Fruit fly (Drosophila melanogaster) whole organism, embryonic: ENCODE measurements around the gene Ask1.
A peak's percentile ranks its signal among the peaks of the same experiment; 100 is the strongest.

Experiments
- B-H1 ChIP-seq: fragments of 200-800 bp; sonication (Bioruptor generic); IDR thresholded peaks from 3 replicates; pipeline ENCODE4 v1.3.6; 2022; ENCODE audit warnings: missing biosample characterization, missing genetic modification characterization
- CG1024 ChIP-seq: fragments of 200-800 bp; sonication (Bioruptor generic); IDR thresholded peaks from 2 replicates; pipeline ENCODE4 v1.3.6; 2022; ENCODE audit warnings: missing biosample characterization, missing genetic modification characterization
- CG1233 ChIP-seq: fragments of 200-800 bp; sonication (Bioruptor generic); optimal IDR thresholded peaks from 4 replicates; lab custom pipeline; 2018; ENCODE audit warnings: missing biosample characterization, mild to moderate bottlenecking, missing genetic modification characterization
- CG12391 ChIP-seq: fragments of 200-800 bp; sonication (Bioruptor generic); optimal IDR thresholded peaks from 3 replicates; lab custom pipeline; 2018; ENCODE audit warnings: missing biosample characterization, mild to moderate bottlenecking, missing genetic modification characterization, moderate library complexity
- CG13287 ChIP-seq: fragments of 200-800 bp; sonication (Bioruptor generic); IDR thresholded peaks from 2 replicates; pipeline ENCODE4 v1.3.6; 2022; ENCODE audit warnings: missing biosample characterization, missing genetic modification characterization; ENCODE audit not compliant: partially characterized antibody
- CG1602 ChIP-seq: fragments of 200-800 bp; sonication (Bioruptor generic); optimal IDR thresholded peaks from 3 replicates; lab custom pipeline; 2016; ENCODE audit warnings: missing biosample characterization, missing genetic modification characterization
- CG2712 ChIP-seq: fragments of 200-800 bp; optimal IDR thresholded peaks from 3 replicates; lab custom pipeline; 2019; ENCODE audit warnings: missing biosample characterization, mild to moderate bottlenecking, missing genetic modification characterization, moderate library complexity
- CG33557 ChIP-seq: fragments of 200-800 bp; sonication (Bioruptor generic); optimal IDR thresholded peaks from 2 replicates; lab custom pipeline; 2019; ENCODE audit warnings: missing biosample characterization, mild to moderate bottlenecking, missing genetic modification characterization, moderate library complexity
- CG3838 ChIP-seq: fragments of 200-800 bp; sonication (Bioruptor generic); optimal IDR thresholded peaks from 3 replicates; lab custom pipeline; 2016; ENCODE audit warnings: missing biosample characterization, missing genetic modification characterization
- CG43689 ChIP-seq: fragments of 200-800 bp; sonication (Bioruptor generic); IDR thresholded peaks from 2 replicates; pipeline ENCODE4 v1.3.6; 2022; ENCODE audit warnings: missing biosample characterization, missing genetic modification characterization
- CG8281 ChIP-seq: fragments of 200-800 bp; sonication (Bioruptor generic); optimal IDR thresholded peaks from 2 replicates; lab custom pipeline; 2018; ENCODE audit warnings: missing biosample characterization, mild to moderate bottlenecking, missing genetic modification characterization, moderate library complexity
- CG8359 ChIP-seq: fragments of 200-800 bp; sonication (Bioruptor generic); optimal IDR thresholded peaks from 2 replicates; lab custom pipeline; 2017; ENCODE audit warnings: missing biosample characterization, mild to moderate bottlenecking, missing genetic modification characterization, borderline replicate concordance
- Camta ChIP-seq: fragments of 200-800 bp; sonication (Bioruptor generic); optimal IDR thresholded peaks from 2 replicates; lab custom pipeline; 2016; ENCODE audit warnings: missing biosample characterization, missing genetic modification characterization
- Deaf1 ChIP-seq: fragments of 200-800 bp; optimal IDR thresholded peaks from 3 replicates; lab custom pipeline; 2019; ENCODE audit warnings: missing biosample characterization, mild to moderate bottlenecking, missing genetic modification characterization, moderate library complexity
- Dek ChIP-seq: fragments of 200-800 bp; sonication (Bioruptor generic); optimal IDR thresholded peaks from 3 replicates; lab custom pipeline; 2019; ENCODE audit warnings: missing biosample characterization, mild to moderate bottlenecking, missing genetic modification characterization, moderate library complexity
- Dfd ChIP-seq, 2 experiments: fragments of >200 bp; optimal IDR thresholded peaks; 2 replicates each; lab custom pipeline; 2017; ENCODE audit warnings: missing biosample characterization in 2 of 2, missing genetic modification characterization in 2 of 2
- GATAe ChIP-seq: fragments of 200-800 bp; sonication (Bioruptor generic); conservative IDR thresholded peaks from 2 replicates; pipeline ENCODE4 v1.3.6; 2022; ENCODE audit warnings: missing biosample characterization, missing genetic modification characterization
- Gsc ChIP-seq: fragments of 200-800 bp; sonication (Bioruptor generic); IDR thresholded peaks from 2 replicates; pipeline ENCODE4 v1.3.6; 2022; ENCODE audit warnings: missing biosample characterization, missing genetic modification characterization
- HLH3B ChIP-seq: fragments of 200-800 bp; sonication (Bioruptor generic); IDR thresholded peaks from 2 replicates; pipeline ENCODE4 v1.3.6; 2022; ENCODE audit warnings: missing biosample characterization, missing genetic modification characterization
- Hand ChIP-seq: fragments of 200-800 bp; sonication (Bioruptor generic); optimal IDR thresholded peaks from 2 replicates; lab custom pipeline; 2017; ENCODE audit warnings: mild to moderate bottlenecking, missing biosample characterization, missing genetic modification reagents, missing genetic modification characterization
- Hmr ChIP-seq: fragments of 200-800 bp; sonication (Bioruptor generic); optimal IDR thresholded peaks from 3 replicates; lab custom pipeline; 2017; ENCODE audit warnings: mild to moderate bottlenecking, missing biosample characterization, missing genetic modification reagents, missing genetic modification characterization
- Hsf ChIP-seq: fragments of 200-800 bp; sonication (Bioruptor generic); optimal IDR thresholded peaks from 3 replicates; lab custom pipeline; 2016; ENCODE audit warnings: missing biosample characterization, missing genetic modification characterization
- MESR4 ChIP-seq: fragments of 200-800 bp; sonication (Bioruptor generic); optimal IDR thresholded peaks from 2 replicates; lab custom pipeline; 2018; ENCODE audit warnings: missing biosample characterization, mild to moderate bottlenecking, missing genetic modification characterization, moderate library complexity
- NK7.1 ChIP-seq: fragments of 200-800 bp; sonication (Bioruptor generic); optimal IDR thresholded peaks from 3 replicates; lab custom pipeline; 2016; ENCODE audit warnings: missing biosample characterization, missing genetic modification characterization
- Stat92E ChIP-seq, 3 experiments: fragments of >200 bp in 2 of 3; fragments of 200-800 bp in 1 of 3; sonication (Bioruptor generic) in 1 of 3; optimal IDR thresholded peaks; 2 replicates each; lab custom pipeline; 2017 to 2019; ENCODE audit warnings: missing biosample characterization in 3 of 3, missing genetic modification characterization in 3 of 3, mild to moderate bottlenecking in 1 of 3, moderate library complexity in 1 of 3
- Vsx1 ChIP-seq: fragments of 200-800 bp; sonication (Bioruptor generic); optimal IDR thresholded peaks from 2 replicates; lab custom pipeline; 2017; ENCODE audit warnings: missing biosample characterization, mild to moderate bottlenecking, missing genetic modification characterization, missing genetic modification reagents
- ac ChIP-seq: fragments of 200-800 bp; sonication (Bioruptor generic); optimal IDR thresholded peaks from 3 replicates; lab custom pipeline; 2017; ENCODE audit warnings: missing biosample characterization, mild to moderate bottlenecking, missing genetic modification characterization
- bcd ChIP-seq: fragments of 200-800 bp; sonication (Bioruptor generic); optimal IDR thresholded peaks from 2 replicates; lab custom pipeline; 2017; ENCODE audit warnings: missing biosample characterization, mild to moderate bottlenecking, missing genetic modification characterization
- chif ChIP-seq, 2 experiments: fragments of 200-800 bp; sonication (Bioruptor generic); optimal IDR thresholded peaks; 3 replicates each; lab custom pipeline; 2016; ENCODE audit warnings: missing biosample characterization in 2 of 2, missing genetic modification characterization in 2 of 2
- dmrt99B ChIP-seq: fragments of 200-800 bp; sonication (Bioruptor generic); optimal IDR thresholded peaks from 2 replicates; lab custom pipeline; 2018; ENCODE audit warnings: missing biosample characterization, mild to moderate bottlenecking, missing genetic modification characterization, moderate library complexity
- ems ChIP-seq: fragments of 200-800 bp; sonication (Bioruptor generic); optimal IDR thresholded peaks from 3 replicates; lab custom pipeline; 2016; ENCODE audit warnings: missing biosample characterization, missing genetic modification characterization
- gcm2 ChIP-seq: fragments of 200-800 bp; sonication (Bioruptor generic); optimal IDR thresholded peaks from 2 replicates; lab custom pipeline; 2016; ENCODE audit warnings: missing biosample characterization, missing genetic modification characterization
- hth ChIP-seq: fragments of >200 bp; optimal IDR thresholded peaks from 2 replicates; lab custom pipeline; 2017; ENCODE audit warnings: inconsistent platforms
- insv ChIP-seq, 2 experiments: fragments of 200-800 bp; sonication (Bioruptor generic); optimal IDR thresholded peaks; 3 replicates each; lab custom pipeline; 2016 to 2018; ENCODE audit warnings: missing biosample characterization in 2 of 2, missing genetic modification characterization in 2 of 2
- kni ChIP-seq: fragments of 200-800 bp; sonication (Bioruptor generic); optimal IDR thresholded peaks from 3 replicates; lab custom pipeline; 2017; ENCODE audit warnings: mild to moderate bottlenecking, missing biosample characterization, missing genetic modification reagents, missing genetic modification characterization
- onecut ChIP-seq: fragments of 200-800 bp; sonication (Bioruptor generic); IDR thresholded peaks from 2 replicates; pipeline ENCODE4 v1.3.6; 2022; ENCODE audit warnings: missing biosample characterization, missing genetic modification characterization
- pita ChIP-seq: fragments of 200-800 bp; sonication (Bioruptor generic); optimal IDR thresholded peaks from 2 replicates; lab custom pipeline; 2017; ENCODE audit warnings: missing biosample characterization, mild to moderate bottlenecking, missing genetic modification characterization
- pnt ChIP-seq: fragments of 200-800 bp; sonication (Bioruptor generic); optimal IDR thresholded peaks from 3 replicates; lab custom pipeline; 2016; ENCODE audit warnings: missing biosample characterization, missing genetic modification characterization
- psq ChIP-seq: fragments of 200-800 bp; sonication (Bioruptor generic); optimal IDR thresholded peaks from 2 replicates; lab custom pipeline; 2017; ENCODE audit warnings: missing biosample characterization, missing genetic modification characterization
- row ChIP-seq: fragments of 200-800 bp; sonication (Bioruptor generic); IDR thresholded peaks from 3 replicates; pipeline ENCODE4 v1.3.6; 2022; ENCODE audit warnings: missing biosample characterization, missing genetic modification characterization
- run ChIP-seq: fragments of 200-800 bp; sonication (Bioruptor generic); optimal IDR thresholded peaks from 3 replicates; lab custom pipeline; 2018; ENCODE audit warnings: missing biosample characterization, mild to moderate bottlenecking, missing genetic modification characterization
- slbo ChIP-seq: fragments of 200-800 bp; sonication (Bioruptor generic); IDR thresholded peaks from 2 replicates; pipeline ENCODE4 v1.3.6; 2022; ENCODE audit warnings: missing biosample characterization, missing genetic modification characterization
- twi ChIP-seq: fragments of 200-800 bp; optimal IDR thresholded peaks from 2 replicates; lab custom pipeline; 2019; ENCODE audit warnings: missing biosample characterization, mild to moderate bottlenecking, missing genetic modification characterization, moderate library complexity
- z ChIP-seq: fragments of 200-800 bp; sonication (Bioruptor generic); IDR thresholded peaks from 3 replicates; pipeline ENCODE4 v1.3.6; 2022; ENCODE audit warnings: missing biosample characterization, missing genetic modification characterization
- zen ChIP-seq: fragments of 200-800 bp; sonication (Bioruptor generic); optimal IDR thresholded peaks from 3 replicates; lab custom pipeline; 2018; ENCODE audit warnings: missing biosample characterization, mild to moderate bottlenecking, missing genetic modification characterization, moderate library complexity

Gene Ask1

dm6 chr3R:19836687-19837086 is 42.8 kb upstream of the Ask1 start, which contains the start of gene bnl (continued):
- no peak for TF ChIP-seq NK7.1
- TF ChIP-seq Dfd (GFP tag; optimal IDR thresholded peaks at IDR 0.05; lab: Kevin White, UChicago) = no peak
- no peak for TF ChIP-seq gcm2
- TF ChIP-seq Hsf = no peak
- TF ChIP-seq Deaf1 = peak; percentile 100
- TF ChIP-seq CG12391 = no peak
- no peak for TF ChIP-seq psq (GFP tag; lab: Kevin White, UChicago)
- TF ChIP-seq onecut (GFP tag; lab: Robert Waterston, UW) = peak; percentile 51
- peak; percentile 1 to 3 for TF ChIP-seq chif (GFP tag; optimal IDR thresholded peaks at IDR 0.05; lab: Kevin White, UChicago)
- TF ChIP-seq pnt (GFP tag; lab: Kevin White, UChicago) = no peak
- TF ChIP-seq CG3838 (GFP tag; lab: Kevin White, UChicago) = no peak
- peak; percentile 23 for TF ChIP-seq dmrt99B (tag; lab: Kevin White, UChicago)
- TF ChIP-seq slbo = no peak
- no peak for TF ChIP-seq bcd (GFP tag; lab: Kevin White, UChicago)
- TF ChIP-seq hth (lab: Kevin White, UChicago) = no peak
- peak; percentile 40 for TF ChIP-seq MESR4 (GFP tag; lab: Kevin White, UChicago)
- peak in 1 of 2 experiments; percentile 39 for TF ChIP-seq insv (GFP tag; optimal IDR thresholded peaks at IDR 0.05; lab: Kevin White, UChicago)
- peak; percentile 22; the same call in 1 of the 2 replicates for TF ChIP-seq GATAe
- TF ChIP-seq CG33557 (GFP tag; lab: Kevin White, UChicago) = peak; percentile 58
- TF ChIP-seq CG43689 (GFP tag; lab: Robert Waterston, UW) = no peak
- TF ChIP-seq ac = peak; percentile 44
- TF ChIP-seq pita = no peak
- peak; percentile 55 for TF ChIP-seq ems (GFP tag; lab: Kevin White, UChicago)
- no peak; the same call in 2 of the 3 replicates for TF ChIP-seq row
- TF ChIP-seq CG1602 (GFP tag; lab: Kevin White, UChicago) = no peak
- TF ChIP-seq CG1024 (GFP tag; lab: Robert Waterston, UW) = no peak
- peak; percentile 50 for TF ChIP-seq CG2712
- TF ChIP-seq Camta (GFP tag; lab: Kevin White, UChicago) = no peak
- TF ChIP-seq CG1233 = peak; percentile 20
- peak; percentile 24 for TF ChIP-seq Vsx1 (GFP tag; lab: Kevin White, UChicago)
- no peak for TF ChIP-seq CG8281 (tag; lab: Kevin White, UChicago)
- TF ChIP-seq z (GFP tag; lab: Robert Waterston, UW) = no peak
- TF ChIP-seq, all 482 proteins: peak for 261

dm6 chr3R:19838925-19839601 is 40.5 kb upstream of the Ask1 start:
- TF ChIP-seq Hand = no peak
- TF ChIP-seq zen = peak; percentile 91
- TF ChIP-seq Hmr (GFP tag; lab: Kevin White, UChicago) = no peak
- no peak for TF ChIP-seq CG43689 (GFP tag; lab: Robert Waterston, UW)
- TF ChIP-seq run (tag; lab: Kevin White, UChicago) = no peak
- TF ChIP-seq HLH3B (GFP tag; lab: Robert Waterston, UW) = no peak
- no peak for TF ChIP-seq kni (GFP tag; lab: Kevin White, UChicago)
- TF ChIP-seq Gsc (GFP tag; lab: Robert Waterston, UW) = no peak
- TF ChIP-seq Stat92E (GFP tag; optimal IDR thresholded peaks at IDR 0.05; lab: Kevin White, UChicago) = no peak
- TF ChIP-seq twi (tag; lab: Kevin White, UChicago) = no peak
- TF ChIP-seq CG13287 (GFP tag; lab: Robert Waterston, UW) = no peak
- no peak for TF ChIP-seq B-H1 (GFP tag; lab: Robert Waterston, UW)
- TF ChIP-seq CG8359 (GFP tag; lab: Kevin White, UChicago) = peak; percentile 98
- TF ChIP-seq Dek = no peak
